Fruit fly (Drosophila melanogaster): Measurements from ENCODE around the gene Naa20A.
A peak's percentile ranks its signal among the peaks of the same experiment; 100 is the strongest.

DNA sequence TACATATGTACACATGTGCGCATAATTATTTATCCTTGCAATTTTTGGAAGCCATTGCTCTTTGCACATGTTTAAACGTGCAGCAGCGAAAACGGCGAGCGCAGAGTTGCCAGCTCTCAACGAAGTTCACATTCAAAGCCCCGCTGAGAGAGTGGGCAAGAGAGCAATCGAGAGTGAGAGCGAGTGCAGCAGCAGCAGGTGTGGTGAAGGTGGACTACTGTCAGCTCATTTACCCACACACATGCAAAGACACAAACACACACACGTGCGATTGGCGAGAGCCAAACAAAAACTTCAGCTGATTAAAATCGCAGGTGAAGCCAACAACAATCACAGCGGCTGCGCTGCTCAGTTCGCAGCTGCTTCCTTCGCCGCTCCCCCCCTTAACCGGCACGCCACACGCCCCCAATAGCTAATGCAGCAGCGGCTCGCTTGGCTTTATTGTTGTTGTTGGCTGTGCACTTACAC, 8.5 kb upstream of the Naa20A start:
- TF ChIP-seq bab1 (GFP tag; optimal IDR thresholded peaks at IDR 0.05) (peak; percentile 16), CG1620 (GFP tag; optimal IDR thresholded peaks at IDR 0.05) (no peak), pad (GFP tag; optimal IDR thresholded peaks at IDR 0.05) (peak; percentile 78)
